Fruit fly (Drosophila melanogaster) whole organism, embryonic: Measurements from ENCODE around the gene Uba4.

Experiments
- ATbp ChIP-seq: fragments of 200-800 bp; sonication (Bioruptor generic); optimal IDR thresholded peaks from 2 replicates; lab custom pipeline; 2017; ENCODE audit warnings: missing biosample characterization, mild to moderate bottlenecking, missing genetic modification characterization, missing genetic modification reagents
- Atf-2 ChIP-seq: fragments of 200-800 bp; sonication (Bioruptor generic); optimal IDR thresholded peaks from 2 replicates; lab custom pipeline; 2016; ENCODE audit warnings: missing biosample characterization, missing genetic modification characterization
- CG10147 ChIP-seq: fragments of 200-800 bp; sonication (Bioruptor generic); optimal IDR thresholded peaks from 2 replicates; lab custom pipeline; 2019; ENCODE audit warnings: missing biosample characterization, mild to moderate bottlenecking, missing genetic modification characterization, moderate library complexity
- CG11085 ChIP-seq: fragments of 200-800 bp; sonication (Bioruptor generic); IDR thresholded peaks from 2 replicates; pipeline ENCODE4 v1.3.6; 2022; ENCODE audit warnings: missing biosample characterization, missing genetic modification characterization
- CG11456 ChIP-seq: fragments of 200-800 bp; sonication (Bioruptor generic); IDR thresholded peaks from 3 replicates; pipeline ENCODE4 v1.3.6; 2022; ENCODE audit warnings: missing biosample characterization, missing genetic modification characterization
- CG13424 ChIP-seq: fragments of 200-800 bp; sonication (Bioruptor generic); optimal IDR thresholded peaks from 2 replicates; lab custom pipeline; 2019; ENCODE audit warnings: missing biosample characterization, mild to moderate bottlenecking, missing genetic modification characterization, moderate library complexity
- CG14965 ChIP-seq: fragments of 200-800 bp; sonication (Bioruptor generic); optimal IDR thresholded peaks from 2 replicates; lab custom pipeline; 2016; ENCODE audit warnings: missing biosample characterization, missing genetic modification characterization, borderline replicate concordance
- CG15011 ChIP-seq: fragments of 200-800 bp; sonication (Bioruptor generic); optimal IDR thresholded peaks from 3 replicates; lab custom pipeline; 2018; ENCODE audit warnings: missing biosample characterization, mild to moderate bottlenecking, missing genetic modification characterization
- CG15269 ChIP-seq: fragments of 200-800 bp; sonication (Bioruptor generic); optimal IDR thresholded peaks from 2 replicates; lab custom pipeline; 2018; ENCODE audit warnings: missing biosample characterization, mild to moderate bottlenecking, missing genetic modification characterization, moderate library complexity
- CG16815 ChIP-seq: fragments of 200-800 bp; sonication (Bioruptor generic); optimal IDR thresholded peaks from 3 replicates; lab custom pipeline; 2017; ENCODE audit warnings: missing biosample characterization, mild to moderate bottlenecking, missing genetic modification characterization
- CG18764 ChIP-seq: fragments of 200-800 bp; sonication (Bioruptor generic); optimal IDR thresholded peaks from 3 replicates; lab custom pipeline; 2016; ENCODE audit warnings: missing biosample characterization, missing genetic modification characterization
- CG3065 ChIP-seq: fragments of 200-800 bp; sonication (Bioruptor generic); optimal IDR thresholded peaks from 2 replicates; lab custom pipeline; 2016; ENCODE audit warnings: missing biosample characterization, missing genetic modification characterization
- CG31224 ChIP-seq: fragments of 200-800 bp; sonication (Bioruptor generic); IDR thresholded peaks from 2 replicates; pipeline ENCODE4 v1.3.6; 2022; ENCODE audit warnings: missing biosample characterization, missing genetic modification characterization
- CG32772 ChIP-seq: fragments of 200-800 bp; sonication (Bioruptor generic); IDR thresholded peaks from 2 replicates; pipeline ENCODE4 v1.3.6; 2022; ENCODE audit warnings: missing biosample characterization, missing genetic modification characterization
- CG3726 ChIP-seq: fragments of 200-800 bp; sonication (Bioruptor generic); IDR thresholded peaks from 3 replicates; pipeline ENCODE4, ENCODE4 v1.3.6; 2022; ENCODE audit warnings: missing biosample characterization, missing genetic modification characterization
- CG5953 ChIP-seq: fragments of 200-800 bp; sonication (Bioruptor generic); IDR thresholded peaks from 2 replicates; pipeline ENCODE4 v1.3.6; 2022; ENCODE audit warnings: missing biosample characterization, missing genetic modification characterization
- Chrac-16 ChIP-seq: fragments of 200-800 bp; sonication (Bioruptor generic); optimal IDR thresholded peaks from 3 replicates; lab custom pipeline; 2016; ENCODE audit warnings: missing biosample characterization, missing genetic modification characterization
- Dip3 ChIP-seq: fragments of 200-800 bp; sonication (Bioruptor generic); optimal IDR thresholded peaks from 3 replicates; lab custom pipeline; 2016; ENCODE audit warnings: missing biosample characterization, missing genetic modification characterization
- Doc2 ChIP-seq: fragments of 200-800 bp; sonication (Bioruptor generic); IDR thresholded peaks from 2 replicates; pipeline ENCODE4 v1.3.6; 2022; ENCODE audit warnings: missing biosample characterization, missing genetic modification characterization
- Doc3 ChIP-seq: fragments of 200-800 bp; sonication (Bioruptor generic); IDR thresholded peaks from 3 replicates; pipeline ENCODE4 v1.3.6; 2022; ENCODE audit warnings: missing biosample characterization, missing genetic modification characterization; ENCODE audit not compliant: partially characterized antibody
- E2f1 ChIP-seq: fragments of 200-800 bp; sonication (Bioruptor generic); IDR thresholded peaks from 2 replicates; pipeline ENCODE4 v1.3.6; 2022; ENCODE audit warnings: missing biosample characterization, missing genetic modification characterization
- Ets97D ChIP-seq: fragments of 200-800 bp; sonication (Bioruptor generic); optimal IDR thresholded peaks from 3 replicates; lab custom pipeline; 2016; ENCODE audit warnings: missing biosample characterization, missing genetic modification characterization
- Gug ChIP-seq: fragments of 200-800 bp; sonication (Bioruptor generic); IDR thresholded peaks from 4 replicates; pipeline ENCODE4 v1.3.6; 2022; ENCODE audit warnings: missing biosample characterization, missing genetic modification characterization
- H15 ChIP-seq: fragments of 200-800 bp; sonication (Bioruptor generic); IDR thresholded peaks from 3 replicates; pipeline ENCODE4 v1.3.6; 2022; ENCODE audit warnings: missing biosample characterization, missing genetic modification characterization
- Lpt ChIP-seq: fragments of >200 bp; optimal IDR thresholded peaks from 2 replicates; lab custom pipeline; 2018; ENCODE audit warnings: missing biosample characterization, missing genetic modification characterization
- Med ChIP-seq: fragments of 200-800 bp; sonication (Bioruptor generic); peaks from one replicate; lab custom pipeline; 2016; ENCODE audit warnings: missing biosample characterization, missing genetic modification characterization, mild to moderate bottlenecking, inconsistent platforms, moderate library complexity
- Sry-β ChIP-seq: fragments of 200-800 bp; sonication (Bioruptor generic); optimal IDR thresholded peaks from 2 replicates; lab custom pipeline; 2018; ENCODE audit warnings: missing biosample characterization, mild to moderate bottlenecking, missing genetic modification characterization, moderate library complexity
- Ssrp ChIP-seq: fragments of 200-800 bp; sonication (Bioruptor generic); optimal IDR thresholded peaks from 2 replicates; lab custom pipeline; 2018; ENCODE audit warnings: missing biosample characterization, mild to moderate bottlenecking, missing genetic modification characterization, moderate library complexity
- Stat92E ChIP-seq, 3 experiments: fragments of >200 bp in 2 of 3; fragments of 200-800 bp in 1 of 3; sonication (Bioruptor generic) in 1 of 3; optimal IDR thresholded peaks; 2 replicates each; lab custom pipeline; 2017 to 2019; ENCODE audit warnings: missing biosample characterization in 3 of 3, missing genetic modification characterization in 3 of 3, mild to moderate bottlenecking in 1 of 3, moderate library complexity in 1 of 3
- TFAM ChIP-seq: fragments of 200-800 bp; sonication (Bioruptor generic); optimal IDR thresholded peaks from 2 replicates; lab custom pipeline; 2017; ENCODE audit warnings: missing biosample characterization, missing genetic modification characterization, inconsistent platforms
- YL-1 ChIP-seq: fragments of 200-800 bp; sonication (Bioruptor generic); optimal IDR thresholded peaks from 3 replicates; lab custom pipeline; 2017; ENCODE audit warnings: missing biosample characterization, mild to moderate bottlenecking, missing genetic modification characterization
- ase ChIP-seq: fragments of 200-800 bp; sonication (Bioruptor generic); IDR thresholded peaks from 3 replicates; pipeline ENCODE4 v1.3.6; 2022; ENCODE audit warnings: missing biosample characterization, missing genetic modification characterization
- bsh ChIP-seq, 2 experiments: fragments of 200-800 bp; sonication (Bioruptor generic); optimal IDR thresholded peaks; 2 replicates each; lab custom pipeline; 2017 to 2018; ENCODE audit warnings: mild to moderate bottlenecking in 2 of 2, missing biosample characterization in 2 of 2, missing genetic modification characterization in 2 of 2, moderate library complexity in 1 of 2
- chinmo ChIP-seq: fragments of 200-800 bp; sonication (Bioruptor generic); IDR thresholded peaks from 4 replicates; pipeline ENCODE4 v1.3.6; 2022; ENCODE audit warnings: missing biosample characterization, missing genetic modification characterization; ENCODE audit not compliant: partially characterized antibody
- corto ChIP-seq: fragments of 200-800 bp; sonication (Bioruptor generic); optimal IDR thresholded peaks from 2 replicates; lab custom pipeline; 2016; ENCODE audit warnings: missing biosample characterization, mild to moderate bottlenecking, missing genetic modification characterization, moderate library complexity
- fd102C ChIP-seq: fragments of 200-800 bp; sonication (Bioruptor generic); optimal IDR thresholded peaks from 2 replicates; lab custom pipeline; 2018; ENCODE audit warnings: missing biosample characterization, mild to moderate bottlenecking, missing genetic modification characterization, moderate library complexity
- gsb-n ChIP-seq: fragments of 200-800 bp; sonication (Bioruptor generic); optimal IDR thresholded peaks from 3 replicates; lab custom pipeline; 2018; ENCODE audit warnings: missing biosample characterization, mild to moderate bottlenecking, missing genetic modification characterization
- insv ChIP-seq, 2 experiments: fragments of 200-800 bp; sonication (Bioruptor generic); optimal IDR thresholded peaks; 3 replicates each; lab custom pipeline; 2016 to 2018; ENCODE audit warnings: missing biosample characterization in 2 of 2, missing genetic modification characterization in 2 of 2
- lov ChIP-seq, 2 experiments: fragments of 200-800 bp in 1 of 2; fragments of >200 bp in 1 of 2; sonication (Bioruptor generic) in 1 of 2; IDR thresholded peaks in 1 of 2; optimal IDR thresholded peaks in 1 of 2; 2 replicates in 1 of 2; 3 replicates in 1 of 2; pipeline versions ENCODE4 v1.3.6 to Lab custom; 2017 to 2022; ENCODE audit warnings: missing biosample characterization in 1 of 2, missing genetic modification characterization in 1 of 2
- nom ChIP-seq: fragments of 200-800 bp; sonication (Bioruptor generic); optimal IDR thresholded peaks from 2 replicates; lab custom pipeline; 2017; ENCODE audit warnings: missing biosample characterization, missing genetic modification characterization, mild to moderate bottlenecking, moderate library complexity, missing genetic modification reagents
- peb ChIP-seq: fragments of 200-800 bp; sonication (Bioruptor generic); IDR thresholded peaks from 2 replicates; pipeline ENCODE4 v1.3.6; 2022; ENCODE audit warnings: missing biosample characterization, missing genetic modification characterization
- prd ChIP-seq, 3 experiments: fragments of >200 bp in 2 of 3; fragments of 200-800 bp in 1 of 3; sonication (Bioruptor generic) in 1 of 3; optimal IDR thresholded peaks in 2 of 3; IDR thresholded peaks in 1 of 3; 2 replicates in 2 of 3; 3 replicates in 1 of 3; pipeline versions ENCODE4 v1.3.6 to Lab custom; 2017 to 2022; ENCODE audit warnings: missing biosample characterization in 1 of 3, missing genetic modification characterization in 1 of 3
- pros ChIP-seq: fragments of 200-800 bp; sonication (Bioruptor generic); optimal IDR thresholded peaks from 3 replicates; lab custom pipeline; 2019; ENCODE audit warnings: missing biosample characterization, mild to moderate bottlenecking, missing genetic modification characterization, moderate library complexity
- ro ChIP-seq: fragments of 200-800 bp; sonication (Bioruptor generic); IDR thresholded peaks from 2 replicates; pipeline ENCODE4 v1.3.6; 2022; ENCODE audit warnings: missing biosample characterization, missing genetic modification characterization
- sd ChIP-seq: fragments of 200-800 bp; sonication (Bioruptor generic); optimal IDR thresholded peaks from 3 replicates; lab custom pipeline; 2018; ENCODE audit warnings: missing biosample characterization, mild to moderate bottlenecking, missing genetic modification characterization, moderate library complexity
- sug ChIP-seq: fragments of 200-800 bp; optimal IDR thresholded peaks from 2 replicates; lab custom pipeline; 2019; ENCODE audit warnings: missing biosample characterization, mild to moderate bottlenecking, missing genetic modification characterization, moderate library complexity
- yki ChIP-seq: fragments of >200 bp; optimal IDR thresholded peaks from 3 replicates; lab custom pipeline; 2018

The Uba4 gene

dm6 chr2L:8534515-8535295 is 17.5 kb downstream of the Uba4 start (continued):
- TF ChIP-seq Ets97D (GFP tag; lab: Kevin White, UChicago), result peak; percentile 55
- TF ChIP-seq YL-1, result peak; percentile 80
- peak in 1 of 2 experiments; percentile 51 for TF ChIP-seq insv (GFP tag; optimal IDR thresholded peaks at IDR 0.05; lab: Kevin White, UChicago)
- peak; percentile 82 for TF ChIP-seq CG3065 (GFP tag; lab: Kevin White, UChicago)
- peak; percentile 94 for TF ChIP-seq CG32772 (GFP tag; lab: Robert Waterston, UW)
- no peak for TF ChIP-seq lov (optimal IDR thresholded peaks at IDR 0.05; lab: Kevin White, UChicago)
- peak; percentile 86; the same call in 2 of the 3 replicates for TF ChIP-seq lov (GFP tag; IDR thresholded peaks at IDR 0.05; lab: Robert Waterston, UW)
- TF ChIP-seq CG31224 (GFP tag; lab: Robert Waterston, UW), result peak; percentile 62
- TF ChIP-seq CG10147 (GFP tag; lab: Kevin White, UChicago), result peak; percentile 91
- TF ChIP-seq CG13424 (tag; lab: Kevin White, UChicago), result peak; percentile 98
- TF ChIP-seq Doc3 (GFP tag; lab: Robert Waterston, UW), result peak; percentile 45; the same call in 1 of the 3 replicates
- peak; percentile 84 for TF ChIP-seq CG11456 (GFP tag; lab: Robert Waterston, UW)
- TF ChIP-seq CG5953, result peak; percentile 93
- TF ChIP-seq CG14965, result no peak
- peak; percentile 90 for TF ChIP-seq Chrac-16 (GFP tag; lab: Kevin White, UChicago)
- peak; percentile 94 for TF ChIP-seq ase (GFP tag; lab: Robert Waterston, UW)
- TF ChIP-seq H15 (GFP tag; lab: Robert Waterston, UW), result peak; percentile 94
- peak; percentile 6 for TF ChIP-seq fd102C (GFP tag; lab: Kevin White, UChicago)
- peak; percentile 90 for TF ChIP-seq CG18764 (GFP tag; lab: Kevin White, UChicago)
- peak; percentile 90 for TF ChIP-seq ro (GFP tag; lab: Robert Waterston, UW)
- peak; percentile 95 for TF ChIP-seq peb
- peak in 1 of 3 experiments; percentile 90 for TF ChIP-seq Stat92E (GFP tag; optimal IDR thresholded peaks at IDR 0.05; lab: Kevin White, UChicago)
- peak; percentile 88 for TF ChIP-seq Gug (GFP tag; lab: Robert Waterston, UW)
- TF ChIP-seq gsb-n (tag; lab: Kevin White, UChicago), result peak; percentile 96
- TF ChIP-seq bsh (GFP tag; optimal IDR thresholded peaks at IDR 0.05; lab: Kevin White, UChicago), result peak; percentile 96 to 98
- peak; percentile 91 for TF ChIP-seq CG15011 (GFP tag; lab: Kevin White, UChicago)
- TF ChIP-seq E2f1 (GFP tag; lab: Robert Waterston, UW), result peak; percentile 95
- TF ChIP-seq TFAM (GFP tag; lab: Kevin White, UChicago), result peak; percentile 81
- peak; percentile 64 for TF ChIP-seq Sry-β (GFP tag; lab: Kevin White, UChicago)
- TF ChIP-seq CG16815 (GFP tag; lab: Kevin White, UChicago), result peak; percentile 88
- peak; percentile 94 for TF ChIP-seq CG3726 (GFP tag; lab: Robert Waterston, UW)
- TF ChIP-seq prd (optimal IDR thresholded peaks at IDR 0.05; lab: Kevin White, UChicago), result no peak
- TF ChIP-seq prd (GFP tag; IDR thresholded peaks at IDR 0.05; lab: Robert Waterston, UW), result peak; percentile 95
- TF ChIP-seq nom (GFP tag; lab: Kevin White, UChicago), result peak; percentile 92
- peak; percentile 97 for TF ChIP-seq Med (GFP tag; lab: Kevin White, UChicago)
- TF ChIP-seq Lpt (GFP tag; lab: Kevin White, UChicago), result no peak
- peak; percentile 27 for TF ChIP-seq yki (lab: Kevin White, UChicago)
- TF ChIP-seq corto (GFP tag; lab: Kevin White, UChicago), result peak; percentile 98
- TF ChIP-seq pros (GFP tag; lab: Kevin White, UChicago), result peak; percentile 28
- peak; percentile 98 for TF ChIP-seq Ssrp (tag; lab: Kevin White, UChicago)
- TF ChIP-seq sd, result peak; percentile 84
- TF ChIP-seq sug (tag; lab: Kevin White, UChicago), result peak; percentile 78
- TF ChIP-seq chinmo (GFP tag; lab: Robert Waterston, UW), result peak; percentile 90; the same call in 3 of the 4 replicates
- TF ChIP-seq Doc2 (GFP tag; lab: Robert Waterston, UW), result peak; percentile 76
- peak; percentile 69 for TF ChIP-seq Dip3 (GFP tag; lab: Kevin White, UChicago)
- TF ChIP-seq Atf-2 (GFP tag; lab: Kevin White, UChicago), result peak; percentile 82
- TF ChIP-seq ATbp, result peak; percentile 97
- TF ChIP-seq CG15269 (tag; lab: Kevin White, UChicago), result peak; percentile 96
- TF ChIP-seq CG11085 (GFP tag; lab: Robert Waterston, UW), result peak; percentile 68
